Fruit fly (Drosophila melanogaster) Kc167 (cell line): ENCODE data around the gene CG43051.

Experiments
- Myc ChIP-seq: fragments of >200 bp; optimal IDR thresholded peaks from 2 replicates; lab custom pipeline; 2017; ENCODE audit warnings: missing external identifiers
- psq ChIP-seq: fragments of >200 bp; optimal IDR thresholded peaks from 2 replicates; lab custom pipeline; 2017; ENCODE audit warnings: missing external identifiers
- ttk ChIP-seq: sonication (Bioruptor generic); optimal IDR thresholded peaks from 2 replicates; lab custom pipeline; 2017; ENCODE audit warnings: missing external identifiers

- no peak for TF ChIP-seq Myc (lab: Kevin White, UChicago)
- TF ChIP-seq ttk, result no peak
- TF ChIP-seq psq, result no peak
Measured at dm6 chr2L:12497283-12498265, 10.2 kb upstream of the CG43051 start, which contains the start of gene t-cup.
